Worm (Caenorhabditis elegans) whole organism, early embryonic: ENCODE measurements around the gene sec-61.G.

Source experiments
- B0310.2 ChIP-seq: sonication (generic microtip); optimal IDR thresholded peaks from 2 replicates; lab custom pipeline; 2016; ENCODE audit warnings: mild to moderate bottlenecking, missing genetic modification characterization, missing compliant biosample characterization
- F13C5.2 ChIP-seq: sonication (generic microtip); optimal IDR thresholded peaks from 2 replicates; lab custom pipeline; 2017; ENCODE audit warnings: mild to moderate bottlenecking, missing genetic modification characterization, inconsistent platforms, missing compliant biosample characterization
- aly-1 ChIP-seq: sonication (generic microtip); optimal IDR thresholded peaks from 2 replicates; lab custom pipeline; 2016; ENCODE audit warnings: missing genetic modification characterization, missing compliant biosample characterization
- ama-1 ChIP-seq: fragments of 150-350 bp; optimal IDR thresholded peaks from 2 replicates; lab custom pipeline; 2014
- ceh-13 ChIP-seq: fragments of 200-800 bp; sonication (Bioruptor generic); optimal IDR thresholded peaks from 2 replicates; lab custom pipeline; 2018; ENCODE audit warnings: mild to moderate bottlenecking, missing genetic modification characterization, missing compliant biosample characterization
- ceh-36 ChIP-seq: sonication (generic microtip); optimal IDR thresholded peaks from 2 replicates; lab custom pipeline; 2016; ENCODE audit warnings: missing genetic modification characterization, inconsistent platforms, missing compliant biosample characterization
- ets-7 ChIP-seq: sonication (generic microtip); optimal IDR thresholded peaks from 2 replicates; lab custom pipeline; 2016; ENCODE audit warnings: missing genotype, missing genetic modification characterization, missing compliant biosample characterization
- flt-1 ChIP-seq: fragments of 200-800 bp; sonication (Bioruptor generic); IDR thresholded peaks from 2 replicates; pipeline ENCODE4 v1.3.6; 2022; ENCODE audit warnings: missing genetic modification characterization, missing compliant biosample characterization
- hmbx-1 ChIP-seq: sonication (generic microtip); optimal IDR thresholded peaks from 2 replicates; lab custom pipeline; 2016; ENCODE audit warnings: mild to moderate bottlenecking, missing genetic modification characterization, missing compliant biosample characterization
- hmg-4 ChIP-seq: fragments of 200-800 bp; sonication (Bioruptor generic); optimal IDR thresholded peaks from 2 replicates; lab custom pipeline; 2018; ENCODE audit warnings: mild to moderate bottlenecking, missing genetic modification characterization, missing compliant biosample characterization
- hnd-1 ChIP-seq: sonication (generic microtip); optimal IDR thresholded peaks from 2 replicates; lab custom pipeline; 2016; ENCODE audit warnings: missing genetic modification characterization, missing compliant biosample characterization
- pes-1 ChIP-seq: fragments of 200-800 bp; sonication (Bioruptor generic); IDR thresholded peaks from 2 replicates; pipeline ENCODE4 v1.3.6; 2022; ENCODE audit warnings: missing genetic modification reagents, missing genetic modification characterization, missing compliant biosample characterization
- scrt-1 ChIP-seq: fragments of 200-800 bp; sonication (Bioruptor generic); IDR thresholded peaks from 2 replicates; pipeline ENCODE4 v1.3.6; 2022; ENCODE audit warnings: missing genetic modification characterization, missing compliant biosample characterization
- sea-1 ChIP-seq: fragments of 200-800 bp; sonication (Bioruptor generic); conservative IDR thresholded peaks from 2 replicates; pipeline ENCODE4 v1.3.6; 2022; ENCODE audit warnings: missing genetic modification characterization, missing compliant biosample characterization
- tbx-11 ChIP-seq: fragments of 200-800 bp; sonication (Bioruptor generic); IDR thresholded peaks from 2 replicates; pipeline ENCODE4 v1.3.6; 2022; ENCODE audit warnings: missing genetic modification characterization, missing compliant biosample characterization
- tbx-37 ChIP-seq: fragments of 200-800 bp; sonication (Bioruptor generic); conservative IDR thresholded peaks from 2 replicates; pipeline ENCODE4 v1.3.6; 2022; ENCODE audit warnings: missing genetic modification reagents, missing genetic modification characterization, missing compliant biosample characterization
- tra-4 ChIP-seq: sonication (generic microtip); optimal IDR thresholded peaks from 2 replicates; lab custom pipeline; 2017; ENCODE audit warnings: missing genetic modification characterization, missing compliant biosample characterization

Gene sec-61.G

ce11 chrV:10921747-10922146 lies 24.8 kb upstream of the sec-61.G start, which contains the start of gene nas-31:
Gene nas-31, minus strand, starts transcription at chrV:10921847.
- no peak for TF ChIP-seq pes-1 (GFP tag; lab: Robert Waterston, UW)
- no peak for TF ChIP-seq aly-1
- TF ChIP-seq tbx-37 = no peak
- TF ChIP-seq ets-7 = no peak
- TF ChIP-seq sea-1 (GFP tag; lab: Robert Waterston, UW) = no peak
- no peak for TF ChIP-seq ama-1 (lab: Kevin White, UChicago)
- no peak for TF ChIP-seq hmg-4
- TF ChIP-seq flt-1 (GFP tag; lab: Robert Waterston, UW) = no peak
- no peak for TF ChIP-seq scrt-1 (GFP tag; lab: Robert Waterston, UW)
- TF ChIP-seq ceh-13 (GFP tag; lab: Kevin White, UChicago) = no peak

- TF ChIP-seq tbx-37 (no peak), sea-1 (GFP tag; lab: Robert Waterston, UW) (no peak), scrt-1 (GFP tag; lab: Robert Waterston, UW) (no peak), tbx-11 (GFP tag; lab: Robert Waterston, UW) (no peak), ceh-13 (GFP tag; lab: Kevin White, UChicago) (no peak), tra-4 (tag; lab: Kevin White, UChicago) (no peak), hmg-4 (no peak), hmbx-1 (tag; lab: Kevin White, UChicago) (no peak), F13C5.2 (tag; lab: Kevin White, UChicago) (no peak), ceh-36 (tag; lab: Kevin White, UChicago) (no peak), B0310.2 (tag; lab: Kevin White, UChicago) (no peak), ama-1 (lab: Kevin White, UChicago) (no peak), aly-1 (no peak), flt-1 (GFP tag; lab: Robert Waterston, UW) (no peak), hnd-1 (tag; lab: Kevin White, UChicago) (no peak), ets-7 (no peak), pes-1 (GFP tag; lab: Robert Waterston, UW) (no peak)
Observed at ce11 chrV:10918373-10918772, 21.4 kb upstream of the sec-61.G start, which contains the start of gene F58B4.2. Gene F58B4.2, minus strand, starts transcription at chrV:10918473.

DNA sequence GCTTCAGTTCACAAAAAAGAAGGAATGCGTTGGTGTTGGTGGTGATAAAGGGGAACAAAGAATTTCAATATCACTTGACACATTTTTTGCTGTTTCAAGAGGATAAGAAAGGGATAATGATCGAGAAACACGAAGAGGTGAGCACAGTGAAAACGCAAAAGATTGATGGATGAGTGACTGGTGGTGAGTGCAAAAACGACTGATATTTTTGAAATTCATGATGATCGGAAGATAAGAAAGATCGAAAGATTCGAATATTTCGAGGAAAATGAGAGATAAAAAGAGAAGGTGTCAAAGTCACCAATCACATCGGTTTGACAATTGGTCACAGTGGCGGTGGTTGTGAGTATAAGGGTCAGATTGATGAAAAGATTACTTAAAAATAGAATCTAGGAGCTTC lies 19.0 kb upstream of the sec-61.G start:
- no peak for TF ChIP-seq flt-1 (GFP tag; lab: Robert Waterston, UW)
- no peak for TF ChIP-seq tra-4 (tag; lab: Kevin White, UChicago)
- TF ChIP-seq hmbx-1 (tag; lab: Kevin White, UChicago) = no peak
- TF ChIP-seq ama-1 (lab: Kevin White, UChicago) = no peak
- TF ChIP-seq scrt-1 (GFP tag; lab: Robert Waterston, UW) = no peak
- no peak for TF ChIP-seq ceh-36 (tag; lab: Kevin White, UChicago)
- TF ChIP-seq hmg-4 = no peak
- TF ChIP-seq tbx-37 = no peak
- TF ChIP-seq pes-1 (GFP tag; lab: Robert Waterston, UW) = no peak
- no peak for TF ChIP-seq aly-1
- no peak for TF ChIP-seq B0310.2 (tag; lab: Kevin White, UChicago)
- no peak for TF ChIP-seq ceh-13 (GFP tag; lab: Kevin White, UChicago)

ce11 chrV:10909959-10910358 lies 13.0 kb upstream of the sec-61.G start:
- TF ChIP-seq flt-1 (GFP tag; lab: Robert Waterston, UW) (no peak), pes-1 (GFP tag; lab: Robert Waterston, UW) (no peak), tbx-11 (GFP tag; lab: Robert Waterston, UW) (no peak), aly-1 (no peak), ceh-36 (tag; lab: Kevin White, UChicago) (no peak), B0310.2 (tag; lab: Kevin White, UChicago) (no peak), ceh-13 (GFP tag; lab: Kevin White, UChicago) (no peak), hmg-4 (no peak)

- TF ChIP-seq ets-7 (no peak), ceh-13 (GFP tag; lab: Kevin White, UChicago) (no peak), sea-1 (GFP tag; lab: Robert Waterston, UW) (no peak), F13C5.2 (tag; lab: Kevin White, UChicago) (no peak), hmg-4 (no peak), hmbx-1 (tag; lab: Kevin White, UChicago) (no peak), tbx-37 (no peak), tbx-11 (GFP tag; lab: Robert Waterston, UW) (no peak), hnd-1 (tag; lab: Kevin White, UChicago) (no peak), aly-1 (no peak), pes-1 (GFP tag; lab: Robert Waterston, UW) (no peak), tra-4 (tag; lab: Kevin White, UChicago) (no peak), flt-1 (GFP tag; lab: Robert Waterston, UW) (no peak)
Observed at ce11 chrV:10909071-10909470, 12.1 kb upstream of the sec-61.G start, which contains the start of gene zzz-1. Gene zzz-1, minus strand, starts transcription at chrV:10909171.

DNA sequence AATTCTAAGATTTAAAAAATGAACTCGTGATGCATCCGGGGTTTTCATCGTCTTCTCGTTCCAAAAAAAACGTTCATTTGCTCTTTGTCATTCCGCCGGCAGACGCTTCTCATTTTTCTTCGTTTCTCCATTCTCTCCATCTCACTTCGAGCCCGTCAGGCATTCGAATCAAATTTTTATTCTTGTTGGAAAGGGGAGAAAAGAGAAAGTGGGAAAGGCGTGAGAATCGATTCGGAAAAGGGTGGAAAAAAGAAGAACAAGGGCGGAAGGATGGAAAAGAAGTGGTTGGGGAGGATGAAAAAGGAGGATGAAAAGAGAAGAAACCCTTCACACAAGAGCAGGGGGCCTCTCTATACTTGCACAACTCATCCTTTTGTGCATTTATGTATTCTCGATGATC lies 7.9 kb upstream of the sec-61.G start:
- TF ChIP-seq ets-7 = no peak
- no peak for TF ChIP-seq ceh-13 (GFP tag; lab: Kevin White, UChicago)
- TF ChIP-seq aly-1 = no peak
- TF ChIP-seq ama-1 (lab: Kevin White, UChicago) = no peak
- no peak for TF ChIP-seq flt-1 (GFP tag; lab: Robert Waterston, UW)
- no peak for TF ChIP-seq tbx-11 (GFP tag; lab: Robert Waterston, UW)
- no peak for TF ChIP-seq hmbx-1 (tag; lab: Kevin White, UChicago)
- no peak for TF ChIP-seq hmg-4
- no peak for TF ChIP-seq F13C5.2 (tag; lab: Kevin White, UChicago)
- TF ChIP-seq sea-1 (GFP tag; lab: Robert Waterston, UW) = no peak
- TF ChIP-seq tra-4 (tag; lab: Kevin White, UChicago) = no peak
- no peak for TF ChIP-seq B0310.2 (tag; lab: Kevin White, UChicago)
- no peak for TF ChIP-seq pes-1 (GFP tag; lab: Robert Waterston, UW)
- no peak for TF ChIP-seq hnd-1 (tag; lab: Kevin White, UChicago)
- TF ChIP-seq scrt-1 (GFP tag; lab: Robert Waterston, UW) = no peak
- TF ChIP-seq ceh-36 (tag; lab: Kevin White, UChicago) = no peak

ce11 chrV:10903748-10904147 lies 6.8 kb upstream of the sec-61.G start, which contains the start of gene F32D8.15:
Gene F32D8.15, plus strand, starts transcription at chrV:10904048.
- no peak for TF ChIP-seq ama-1 (lab: Kevin White, UChicago)
